Worm (Caenorhabditis elegans) whole organism, L4/young adult: ENCODE results near the gene cdc-14.
"Not testable (repeated sequence)": the region's sequence is repeated elsewhere in the genome, so short reads cannot be mapped to it uniquely, and the experiment has no call there.

Source experiments
- W03F9.2 ChIP-seq: fragments of 150-350 bp; optimal IDR thresholded peaks from 2 replicates; lab custom pipeline; 2014; ENCODE audit warnings: missing biosample characterization, missing genetic modification characterization
- dao-5 ChIP-seq: sonication (generic microtip); optimal IDR thresholded peaks from 2 replicates; lab custom pipeline; 2016; ENCODE audit warnings: missing genotype, missing genetic modification characterization, moderate library complexity, missing compliant biosample characterization
- him-1 ChIP-seq: sonication (generic microtip); optimal IDR thresholded peaks from 2 replicates; lab custom pipeline; 2016; ENCODE audit warnings: missing genotype, missing genetic modification reagents, missing genetic modification characterization, missing compliant biosample characterization

Gene cdc-14

DNA sequence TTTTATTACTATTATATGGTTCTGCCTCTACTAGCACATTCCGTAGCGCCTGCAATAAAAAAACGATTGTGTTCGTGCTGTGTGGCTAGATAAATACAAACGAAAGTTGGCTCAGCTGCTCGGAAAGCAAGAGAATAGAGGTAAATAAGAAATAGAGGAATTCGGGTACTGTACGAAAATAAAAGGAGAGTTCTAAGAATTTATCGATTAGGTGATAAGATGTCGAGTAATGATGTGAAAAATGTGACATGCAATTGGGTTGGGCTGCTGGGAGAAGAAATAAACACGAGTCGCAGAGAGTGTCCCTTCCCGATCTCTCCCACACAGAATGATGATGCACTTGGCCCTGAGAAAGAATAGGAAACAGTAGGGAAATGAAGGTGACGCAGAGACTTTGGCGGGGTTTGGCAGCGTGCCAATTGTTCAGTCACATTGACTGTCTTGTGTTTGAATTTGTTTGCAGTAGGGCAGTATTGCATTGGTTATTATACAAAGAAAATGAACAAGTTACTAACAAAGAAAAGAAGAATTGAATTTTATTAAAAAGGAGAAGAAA is at the start of gene cdc-14:
Gene cdc-14 (minus strand): TSS at position 51 of the 556 bp plus-strand sequence.
- TF ChIP-seq dao-5 (tag; lab: Kevin White, UChicago) = no peak
- TF ChIP-seq W03F9.2 (tag; lab: Kevin White, UChicago) = peak; percentile 57
- no peak for TF ChIP-seq him-1 (tag; lab: Kevin White, UChicago)

DNA sequence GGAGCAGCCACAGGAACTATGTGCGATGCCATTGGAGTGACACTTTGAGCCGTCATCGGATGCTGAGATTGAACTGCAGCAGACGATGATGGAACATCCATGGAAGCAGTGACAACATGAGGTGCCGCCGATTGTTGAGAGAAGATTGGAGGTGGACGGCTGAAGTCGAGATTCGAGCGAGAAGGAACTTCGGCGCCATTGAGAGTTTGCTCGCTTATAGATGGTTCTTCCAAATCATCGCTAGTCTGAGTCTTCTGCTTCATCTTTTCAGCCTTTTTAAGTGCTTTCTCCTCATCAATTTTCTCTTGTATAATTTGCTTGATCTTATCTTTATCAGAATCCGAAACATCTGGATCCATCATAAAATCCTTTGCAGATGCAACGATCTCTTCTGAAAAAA is 48.9 kb upstream of the cdc-14 start:
- TF ChIP-seq dao-5 (tag; lab: Kevin White, UChicago) (no peak), W03F9.2 (tag; lab: Kevin White, UChicago) (no peak), him-1 (tag; lab: Kevin White, UChicago) (no peak)

DNA sequence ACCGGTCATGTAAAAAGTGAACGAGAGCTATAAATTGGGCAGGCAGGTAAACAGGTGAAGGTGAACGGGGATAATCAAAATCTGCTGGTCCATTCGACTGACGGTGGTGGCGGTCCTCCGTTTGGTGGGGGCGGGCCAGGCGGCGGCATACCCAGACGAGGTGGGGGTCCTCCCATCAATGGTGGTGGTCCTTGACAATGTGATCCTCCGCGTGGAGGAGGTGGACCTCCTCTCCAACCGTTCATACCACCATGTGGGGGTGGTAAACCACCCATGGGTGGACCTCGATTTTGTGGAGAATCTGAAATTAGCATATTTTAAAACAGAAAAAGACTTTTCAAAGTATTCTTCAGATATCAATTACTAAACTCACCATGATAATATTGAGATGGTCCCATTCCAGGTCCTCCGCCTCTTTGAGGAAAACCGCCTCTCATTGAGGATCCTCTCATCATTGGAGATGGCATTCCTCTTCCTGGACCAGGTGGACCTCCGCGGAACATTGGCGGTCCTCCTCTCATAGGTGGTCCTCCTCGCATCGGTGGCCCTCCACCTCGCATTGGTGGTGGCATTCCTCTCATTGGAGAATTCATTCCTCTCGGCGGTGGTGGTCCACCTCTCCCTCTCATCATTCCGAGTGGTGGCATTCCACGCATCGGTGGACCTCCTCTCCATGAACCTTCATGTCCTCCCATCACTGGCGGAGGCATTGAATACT is 47.3 kb upstream of the cdc-14 start:
- TF ChIP-seq him-1 (tag; lab: Kevin White, UChicago) = no peak
- no peak for TF ChIP-seq dao-5 (tag; lab: Kevin White, UChicago)
- TF ChIP-seq W03F9.2 (tag; lab: Kevin White, UChicago) = no peak

DNA sequence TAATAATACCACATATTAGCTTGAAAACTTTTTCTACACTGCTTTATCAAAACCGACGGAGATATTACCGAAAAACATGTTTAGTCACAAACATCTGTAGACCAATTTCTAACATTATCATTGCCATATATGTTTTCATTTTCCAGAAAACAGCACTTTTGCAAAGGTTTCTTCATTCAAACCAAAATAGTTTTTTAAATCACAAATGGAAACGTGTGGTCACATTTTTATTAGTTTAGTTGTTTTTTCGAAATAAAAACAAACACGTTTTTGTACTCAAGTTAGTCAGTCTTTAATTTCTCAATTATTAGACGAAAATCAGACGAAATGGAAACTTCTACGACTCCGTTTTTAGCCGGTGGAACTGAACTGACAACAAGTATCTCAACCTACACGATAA is 44.8 kb upstream of the cdc-14 start, which contains the start of gene F59E12.3:
Gene F59E12.3 (plus strand): TSS at position 301 of the 400 bp plus-strand sequence.
- TF ChIP-seq dao-5 (tag; lab: Kevin White, UChicago) (no peak), W03F9.2 (tag; lab: Kevin White, UChicago) (no peak), him-1 (tag; lab: Kevin White, UChicago) (no peak)

DNA sequence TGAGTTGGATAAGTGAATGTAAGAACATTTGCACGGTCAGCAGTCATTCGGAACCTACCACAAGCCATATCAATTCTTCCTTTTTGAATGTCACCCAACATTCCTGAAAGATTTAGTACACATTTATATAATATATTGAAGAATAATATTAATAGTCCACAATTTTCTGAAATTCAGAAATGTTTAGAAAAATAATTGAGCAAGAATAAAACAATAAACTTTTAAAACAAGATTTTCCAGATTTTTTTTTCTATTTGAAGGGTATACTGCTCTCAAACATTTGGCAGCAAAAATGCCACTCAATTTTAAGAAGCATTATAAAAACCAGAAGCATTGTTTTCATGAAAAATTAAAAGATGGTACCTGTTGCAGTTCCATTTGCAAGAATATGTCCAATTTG is 43.6 kb upstream of the cdc-14 start, which contains the start of gene F59E12.8:
Gene F59E12.8 (minus strand): TSS at position 101 of the 400 bp plus-strand sequence.
- TF ChIP-seq dao-5 (tag; lab: Kevin White, UChicago) = no peak

DNA sequence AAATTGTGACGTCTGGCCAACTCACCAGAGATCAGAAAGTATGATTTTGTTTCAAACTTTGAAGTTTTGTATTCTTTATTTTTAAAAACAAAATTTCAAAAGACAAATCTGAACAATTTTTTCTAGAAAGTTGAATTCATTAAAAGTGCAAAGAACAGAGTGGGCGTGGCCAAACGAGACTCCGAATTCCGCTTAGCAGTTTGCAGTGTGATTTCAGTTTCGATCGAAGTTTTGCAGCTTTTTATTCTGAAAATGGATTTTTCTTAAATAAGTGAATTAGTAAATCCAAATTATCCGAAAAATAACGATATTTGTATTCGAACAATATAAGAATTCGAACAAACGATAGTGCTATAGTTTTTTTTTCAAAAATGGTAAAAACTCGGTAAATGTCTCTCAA is 40.2 kb upstream of the cdc-14 start:
- no peak for TF ChIP-seq W03F9.2 (tag; lab: Kevin White, UChicago)
- TF ChIP-seq dao-5 (tag; lab: Kevin White, UChicago) = no peak
- no peak for TF ChIP-seq him-1 (tag; lab: Kevin White, UChicago)

DNA sequence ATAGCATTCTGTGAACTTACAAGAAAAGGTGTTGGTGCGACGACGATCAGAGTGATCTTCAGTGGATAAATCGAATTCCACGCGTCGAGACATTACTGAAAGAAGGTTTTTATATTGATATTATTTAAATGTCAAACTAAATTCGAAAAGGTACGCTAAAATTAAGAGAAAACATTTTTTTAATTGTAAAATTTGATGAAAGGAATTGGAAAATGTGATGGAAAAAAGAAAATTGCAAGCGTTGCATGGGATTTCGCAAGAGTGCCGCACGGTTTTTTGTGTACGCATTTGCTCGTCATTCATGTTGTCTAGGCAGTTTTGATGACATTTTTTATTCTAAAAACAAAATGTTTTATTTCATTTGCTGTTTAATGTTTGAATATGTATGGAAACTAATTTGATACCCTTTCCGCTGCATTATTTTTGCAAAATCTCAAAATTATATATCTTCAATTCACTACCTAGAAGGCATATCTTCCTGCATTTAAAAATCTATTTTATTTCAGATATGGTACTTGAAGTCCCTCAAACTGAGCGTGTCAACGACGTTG is 37.7 kb upstream of the cdc-14 start, which contains the start of the genes F59E12.6 and npl-4.1:
Gene F59E12.6 (minus strand): TSS at position 101 of the 551 bp plus-strand sequence.
Gene npl-4.1 (plus strand): TSS at position 501 of the 551 bp plus-strand sequence.
- TF ChIP-seq dao-5, him-1, W03F9.2 (tag; lab: Kevin White, UChicago): not testable (repeated sequence)

DNA sequence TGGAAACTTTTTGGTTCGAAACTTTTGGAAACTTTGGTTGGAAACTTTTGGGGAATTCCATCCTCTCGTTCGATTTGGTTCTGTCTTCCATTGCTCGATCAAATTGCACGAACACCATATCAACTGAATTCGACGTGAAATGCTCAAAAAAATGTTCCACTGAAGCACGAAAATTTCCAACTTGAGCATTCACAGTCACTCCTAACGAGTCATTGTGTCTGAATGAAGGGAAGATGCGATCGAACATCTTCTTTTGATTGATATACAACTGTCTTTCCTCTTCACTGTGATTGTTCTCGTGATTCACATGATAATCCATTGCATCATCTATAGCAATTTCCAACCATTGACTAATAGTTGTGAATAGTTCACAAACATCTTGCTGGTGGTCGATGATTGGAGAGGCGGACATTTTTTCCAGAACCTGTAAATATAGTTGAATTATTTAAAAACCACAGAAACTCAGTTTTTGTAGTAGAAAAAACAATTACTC is 35.1 kb upstream of the cdc-14 start, which contains the start of gene F59E12.15:
Gene F59E12.15 (minus strand): TSS at position 51 of the 493 bp plus-strand sequence.
- TF ChIP-seq him-1 (tag; lab: Kevin White, UChicago) = no peak

DNA sequence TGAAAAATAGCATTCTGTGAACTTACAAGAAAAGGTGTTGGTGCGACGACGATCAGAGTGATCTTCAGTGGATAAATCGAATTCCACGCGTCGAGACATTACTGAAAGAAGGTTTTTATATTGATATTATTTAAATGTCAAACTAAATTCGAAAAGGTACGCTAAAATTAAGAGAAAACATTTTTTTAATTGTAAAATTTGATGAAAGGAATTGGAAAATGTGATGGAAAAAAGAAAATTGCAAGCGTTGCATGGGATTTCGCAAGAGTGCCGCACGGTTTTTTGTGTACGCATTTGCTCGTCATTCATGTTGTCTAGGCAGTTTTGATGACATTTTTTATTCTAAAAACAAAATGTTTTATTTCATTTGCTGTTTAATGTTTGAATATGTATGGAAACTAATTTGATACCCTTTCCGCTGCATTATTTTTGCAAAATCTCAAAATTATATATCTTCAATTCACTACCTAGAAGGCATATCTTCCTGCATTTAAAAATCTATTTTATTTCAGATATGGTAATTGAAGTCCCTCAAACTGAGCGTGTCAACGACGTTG is 29.2 kb upstream of the cdc-14 start, which contains the start of the genes eif-3.L and npl-4.2:
Gene eif-3.L (minus strand): TSS at position 101 of the 557 bp plus-strand sequence.
Gene npl-4.2 (plus strand): TSS at position 507 of the 557 bp plus-strand sequence.
- TF ChIP-seq W03F9.2, dao-5, him-1 (tag; lab: Kevin White, UChicago): not testable (repeated sequence)

DNA sequence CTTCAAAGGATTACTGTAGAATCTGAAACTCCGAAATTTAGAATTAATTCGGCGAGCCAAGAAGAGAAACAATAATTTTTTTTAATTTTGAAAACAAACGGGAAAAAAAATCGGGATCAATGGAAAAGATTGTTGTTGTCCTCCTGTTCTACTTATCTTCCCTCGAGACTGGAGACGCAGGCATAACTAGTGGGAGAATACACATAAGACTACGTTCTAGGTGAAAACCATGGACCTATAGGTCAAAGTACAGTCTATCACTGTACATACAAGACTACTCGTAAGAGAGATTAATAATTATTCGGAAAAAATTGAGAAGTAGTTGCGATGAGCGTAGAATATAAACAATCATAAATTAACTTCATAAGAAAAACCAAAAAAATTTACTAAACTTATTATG is 26.1 kb upstream of the cdc-14 start, which contains the start of gene dhs-6:
Gene dhs-6 (minus strand): TSS at position 22 of the 400 bp plus-strand sequence.
- TF ChIP-seq him-1 (tag; lab: Kevin White, UChicago) (no peak), dao-5 (tag; lab: Kevin White, UChicago) (no peak), W03F9.2 (tag; lab: Kevin White, UChicago) (no peak)

DNA sequence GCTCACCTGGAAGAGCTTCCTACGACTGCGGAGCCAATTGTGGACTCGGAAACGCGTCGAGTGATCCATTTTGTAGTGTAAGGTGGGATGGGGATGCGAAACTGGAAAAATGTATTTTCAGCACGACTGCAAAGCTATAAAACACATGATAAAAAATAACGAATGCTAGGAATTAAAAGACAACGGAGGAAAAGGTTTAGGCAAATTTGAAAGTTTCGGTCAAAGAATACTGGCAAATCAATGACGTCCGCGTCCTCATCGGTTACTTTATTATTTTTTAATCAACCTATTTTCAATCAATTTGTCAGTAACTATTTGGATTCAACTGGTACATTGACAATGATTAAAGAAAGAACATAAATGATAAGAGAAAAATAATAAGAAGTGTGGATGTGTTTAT is 14.5 kb upstream of the cdc-14 start, which contains the start of gene C17G10.7:
Gene C17G10.7 (minus strand): TSS at position 101 of the 400 bp plus-strand sequence.
- no peak for TF ChIP-seq him-1 (tag; lab: Kevin White, UChicago)
- TF ChIP-seq W03F9.2 (tag; lab: Kevin White, UChicago) = no peak
- TF ChIP-seq dao-5 (tag; lab: Kevin White, UChicago) = no peak

DNA sequence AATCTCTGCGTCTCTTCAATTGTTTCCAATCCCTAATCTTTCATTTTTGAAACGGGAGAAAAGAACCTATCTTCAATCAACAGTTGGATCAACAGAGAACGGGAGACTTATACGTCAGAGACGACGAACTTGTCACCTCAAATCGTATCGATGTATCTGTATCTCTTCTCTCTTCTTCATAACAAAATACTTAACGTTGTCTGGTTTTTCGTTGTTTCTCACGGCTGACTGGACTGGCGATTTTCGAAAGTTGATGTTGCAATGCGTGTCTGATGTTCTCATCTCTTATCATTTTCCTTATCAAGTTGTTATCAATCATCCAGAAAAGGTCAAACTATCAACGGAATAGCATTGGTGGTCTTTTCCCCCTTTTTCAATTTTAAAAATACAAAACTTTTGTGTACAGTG is 12.3 kb upstream of the cdc-14 start:
- no peak for TF ChIP-seq him-1 (tag; lab: Kevin White, UChicago)
- TF ChIP-seq dao-5 (tag; lab: Kevin White, UChicago) = no peak

DNA sequence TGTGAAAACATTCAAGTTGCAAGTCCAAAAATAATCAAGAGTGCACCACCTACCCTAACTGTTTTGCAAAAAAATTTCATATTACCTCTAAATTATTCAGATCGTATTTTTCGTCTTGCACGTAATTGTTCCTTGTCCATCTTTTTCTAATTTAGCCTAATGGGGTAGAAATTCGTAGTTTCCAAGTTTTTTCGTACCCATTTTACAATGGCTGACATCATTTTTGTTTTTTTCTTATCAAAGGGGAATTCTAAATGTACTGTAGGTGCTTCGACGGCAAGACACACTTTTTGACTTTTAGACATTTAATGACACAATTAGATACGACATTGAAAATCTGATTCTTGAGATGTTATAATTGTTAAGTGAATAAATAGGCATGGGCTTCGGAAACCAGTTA is 11.2 kb upstream of the cdc-14 start:
- TF ChIP-seq W03F9.2 (tag; lab: Kevin White, UChicago) (no peak), him-1 (tag; lab: Kevin White, UChicago) (no peak), dao-5 (tag; lab: Kevin White, UChicago) (no peak)
